Fruit fly (Drosophila melanogaster) Kc167 (cell line): ENCODE measurements around the gene RluA-1.

Experiments used
- h ChIP-seq: fragments of >200 bp; optimal IDR thresholded peaks from 3 replicates; lab custom pipeline; 2018; ENCODE audit warnings: missing external identifiers
- insv ChIP-seq: fragments of >200 bp; optimal IDR thresholded peaks from 3 replicates; lab custom pipeline; 2018; ENCODE audit warnings: missing external identifiers

dm6 chr2L:10519225-10519624 lies 45.1 kb upstream of the RluA-1 start:
- TF ChIP-seq h (no peak), insv (no peak)
